Fruit fly (Drosophila melanogaster) whole organism, pupa: ENCODE data around the gene CG3168.

Experiments
- CG10348 ChIP-seq: fragments of 200-800 bp; sonication (Bioruptor generic); IDR thresholded peaks from 2 replicates; pipeline ENCODE4 v1.3.6; 2022; ENCODE audit warnings: missing biosample characterization, missing genetic modification characterization
- CG12605 ChIP-seq: fragments of 200-800 bp; sonication (Bioruptor generic); IDR thresholded peaks from 2 replicates; pipeline ENCODE4 v1.3.6; 2022; ENCODE audit warnings: missing biosample characterization, missing genetic modification characterization
- CG13204 ChIP-seq: fragments of 200-800 bp; sonication (Bioruptor generic); optimal IDR thresholded peaks from 2 replicates; lab custom pipeline; 2018; ENCODE audit warnings: missing biosample characterization, mild to moderate bottlenecking, missing genetic modification characterization, moderate library complexity
- CG14655 ChIP-seq: fragments of 200-800 bp; sonication (Bioruptor generic); optimal IDR thresholded peaks from 3 replicates; lab custom pipeline; 2017; ENCODE audit warnings: mild to moderate bottlenecking, missing biosample characterization, missing genetic modification reagents, missing genetic modification characterization
- CG15710 ChIP-seq: fragments of 200-800 bp; sonication (Bioruptor generic); optimal IDR thresholded peaks from 2 replicates; lab custom pipeline; 2018; ENCODE audit warnings: missing biosample characterization, mild to moderate bottlenecking, missing genetic modification characterization, moderate library complexity
- CG17806 ChIP-seq: fragments of 200-800 bp; sonication (Bioruptor generic); optimal IDR thresholded peaks from 2 replicates; lab custom pipeline; 2018; ENCODE audit warnings: missing biosample characterization, mild to moderate bottlenecking, missing genetic modification characterization, moderate library complexity
- CG32121 ChIP-seq: fragments of 200-800 bp; sonication (Bioruptor generic); IDR thresholded peaks from 2 replicates; pipeline ENCODE4 v1.3.6; 2022; ENCODE audit warnings: missing biosample characterization, missing genetic modification characterization
- CG34367 ChIP-seq: fragments of 200-800 bp; sonication (Bioruptor generic); optimal IDR thresholded peaks from 2 replicates; lab custom pipeline; 2018; ENCODE audit warnings: missing biosample characterization, mild to moderate bottlenecking, missing genetic modification characterization
- CG4496 ChIP-seq: fragments of 200-800 bp; sonication (Bioruptor generic); IDR thresholded peaks from 3 replicates; pipeline ENCODE4 v1.3.6; 2022; ENCODE audit warnings: missing biosample characterization, missing genetic modification characterization
- CG8159 ChIP-seq: fragments of 200-800 bp; sonication (Bioruptor generic); optimal IDR thresholded peaks from 3 replicates; lab custom pipeline; 2018; ENCODE audit warnings: missing biosample characterization, mild to moderate bottlenecking, missing genetic modification characterization, moderate library complexity
- CG8301 ChIP-seq: fragments of 200-800 bp; sonication (Bioruptor generic); optimal IDR thresholded peaks from 2 replicates; lab custom pipeline; 2018; ENCODE audit warnings: missing biosample characterization, mild to moderate bottlenecking, missing genetic modification characterization
- CG9948 ChIP-seq: fragments of 200-800 bp; sonication (Bioruptor generic); optimal IDR thresholded peaks from 2 replicates; lab custom pipeline; 2018; ENCODE audit warnings: missing biosample characterization, mild to moderate bottlenecking, missing genetic modification characterization, moderate library complexity
- D1 ChIP-seq: fragments of 200-800 bp; sonication (Bioruptor generic); optimal IDR thresholded peaks from 2 replicates; lab custom pipeline; 2018; ENCODE audit warnings: missing biosample characterization, mild to moderate bottlenecking, missing genetic modification characterization, moderate library complexity
- EcR ChIP-seq: fragments of 200-800 bp; sonication (Bioruptor generic); optimal IDR thresholded peaks from 3 replicates; lab custom pipeline; 2019; ENCODE audit warnings: missing biosample characterization, missing genetic modification characterization, mild to moderate bottlenecking, moderate library complexity, missing genetic modification reagents
- Ets98B ChIP-seq: fragments of 200-800 bp; sonication (Bioruptor generic); IDR thresholded peaks from 2 replicates; pipeline ENCODE4 v1.3.6; 2022; ENCODE audit warnings: missing biosample characterization, missing genetic modification characterization
- Pif1A ChIP-seq: fragments of 200-800 bp; sonication (Bioruptor generic); optimal IDR thresholded peaks from 3 replicates; lab custom pipeline; 2016; ENCODE audit warnings: missing biosample characterization, missing genetic modification characterization
- Pif1B ChIP-seq: fragments of 200-800 bp; sonication (Bioruptor generic); optimal IDR thresholded peaks from 3 replicates; lab custom pipeline; 2016; ENCODE audit warnings: missing biosample characterization, missing genetic modification characterization
- Snoo ChIP-seq: fragments of 200-800 bp; sonication (Bioruptor generic); optimal IDR thresholded peaks from 3 replicates; lab custom pipeline; 2017; ENCODE audit warnings: missing biosample characterization, mild to moderate bottlenecking, missing genetic modification characterization, inconsistent platforms
- fd96Ca ChIP-seq: fragments of 200-800 bp; sonication (Bioruptor generic); IDR thresholded peaks from 3 replicates; pipeline ENCODE4 v1.3.6; 2022; ENCODE audit warnings: missing biosample characterization, missing genetic modification characterization
- gl ChIP-seq: fragments of 200-800 bp; sonication (Bioruptor generic); optimal IDR thresholded peaks from 2 replicates; lab custom pipeline; 2018; ENCODE audit warnings: missing biosample characterization, mild to moderate bottlenecking, missing genetic modification characterization
- rn ChIP-seq: fragments of 200-800 bp; sonication (Bioruptor generic); IDR thresholded peaks from 2 replicates; pipeline ENCODE4 v1.3.6; 2022; ENCODE audit warnings: missing biosample characterization, missing genetic modification characterization

Gene CG3168

dm6 chrX:6699255-6699885 lies 40.4 kb downstream of the CG3168 start, which contains the start of gene CG14441:
Gene CG14441, plus strand, starts transcription at chrX:6699508.
- TF ChIP-seq CG14655 (GFP tag; lab: Kevin White, UChicago): peak; percentile 41
- no peak; the same call in 1 of the 2 replicates for TF ChIP-seq Ets98B (GFP tag; lab: Robert Waterston, UW)
- TF ChIP-seq CG32121 (GFP tag; lab: Robert Waterston, UW): no peak; the same call in 1 of the 2 replicates
- TF ChIP-seq Pif1A: peak; percentile 68
- TF ChIP-seq Snoo: peak; percentile 15
- peak; percentile 44 for TF ChIP-seq CG15710
- peak; percentile 24 for TF ChIP-seq CG17806 (tag; lab: Kevin White, UChicago)
- peak; percentile 53 for TF ChIP-seq CG8159 (tag; lab: Kevin White, UChicago)
- peak; percentile 71 for TF ChIP-seq Pif1B
- TF ChIP-seq gl (tag; lab: Kevin White, UChicago): peak; percentile 16
- TF ChIP-seq rn: no peak
- TF ChIP-seq EcR (GFP tag; lab: Kevin White, UChicago): peak; percentile 54
- peak; percentile 24 for TF ChIP-seq CG9948
- TF ChIP-seq CG10348: no peak
- peak; percentile 63; the same call in 2 of the 3 replicates for TF ChIP-seq CG4496 (GFP tag; lab: Robert Waterston, UW)
- TF ChIP-seq CG12605 (GFP tag; lab: Robert Waterston, UW): peak; percentile 38; the same call in 1 of the 2 replicates
- TF ChIP-seq CG34367 (tag; lab: Kevin White, UChicago): no peak
- peak; percentile 43 for TF ChIP-seq CG8301 (tag; lab: Kevin White, UChicago)
- no peak for TF ChIP-seq D1
- no peak for TF ChIP-seq fd96Ca (GFP tag; lab: Robert Waterston, UW)
- peak; percentile 67 for TF ChIP-seq CG13204 (GFP tag; lab: Kevin White, UChicago)

DNA sequence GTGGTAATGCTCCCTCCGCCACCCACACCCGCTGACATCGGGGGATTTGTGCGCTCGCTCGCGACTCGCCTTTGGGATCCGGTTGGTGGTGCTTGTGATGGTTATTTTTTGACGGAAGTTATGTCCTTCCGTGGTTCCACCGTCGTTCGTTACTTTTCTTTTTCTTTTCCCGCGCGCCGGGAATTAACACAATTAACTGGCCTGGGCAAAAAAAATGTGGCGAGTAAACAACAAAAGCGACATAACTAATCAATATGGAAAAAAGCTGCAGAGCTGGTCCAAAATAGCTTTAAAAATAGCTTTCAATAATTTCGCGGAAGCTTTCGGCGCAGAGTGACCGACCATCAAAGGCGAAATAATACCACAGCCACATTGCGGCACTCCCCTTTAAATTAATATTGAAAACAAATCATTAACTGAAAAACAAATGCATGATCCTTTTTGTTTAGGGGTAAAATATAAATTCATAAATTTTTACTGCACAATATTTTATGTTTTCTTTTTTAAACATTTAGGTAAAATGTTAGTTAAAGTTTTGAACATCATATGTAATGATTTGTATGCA lies 41.5 kb downstream of the CG3168 start, which contains the start of gene CG14440:
TSS of gene CG14440 (minus strand) at position 320 of the 565 bp plus-strand sequence.
- no peak for TF ChIP-seq Pif1A
- TF ChIP-seq CG17806 (tag; lab: Kevin White, UChicago): no peak
- TF ChIP-seq rn: no peak
- TF ChIP-seq D1: peak; percentile 3
- no peak for TF ChIP-seq EcR (GFP tag; lab: Kevin White, UChicago)
- TF ChIP-seq CG9948: no peak
- TF ChIP-seq Pif1B: peak; percentile 6
- TF ChIP-seq CG10348: no peak
- no peak for TF ChIP-seq Snoo
- no peak for TF ChIP-seq gl (tag; lab: Kevin White, UChicago)
- no peak for TF ChIP-seq CG34367 (tag; lab: Kevin White, UChicago)
- no peak; the same call in 1 of the 2 replicates for TF ChIP-seq Ets98B (GFP tag; lab: Robert Waterston, UW)

dm6 chrX:6696467-6696866 lies 43.3 kb downstream of the CG3168 start:
- TF ChIP-seq Pif1B (peak; percentile 66), fd96Ca (GFP tag; lab: Robert Waterston, UW) (peak; percentile 76), CG13204 (GFP tag; lab: Kevin White, UChicago) (peak; percentile 53), EcR (GFP tag; lab: Kevin White, UChicago) (no peak), D1 (no peak), gl (tag; lab: Kevin White, UChicago) (peak; percentile 31), CG8301 (tag; lab: Kevin White, UChicago) (peak; percentile 61), Ets98B (GFP tag; lab: Robert Waterston, UW) (peak; percentile 74), CG9948 (peak; percentile 66), CG14655 (GFP tag; lab: Kevin White, UChicago) (peak; percentile 69), CG10348 (no peak), CG8159 (tag; lab: Kevin White, UChicago) (peak; percentile 77), rn (0 out of 2 replicates have a peak, but pooled peaks have one; percentile 17), Snoo (peak; percentile 71), CG17806 (tag; lab: Kevin White, UChicago) (peak; percentile 63), Pif1A (peak; percentile 80), CG12605 (GFP tag; lab: Robert Waterston, UW) (peak; percentile 67), CG15710 (peak; percentile 75), CG4496 (GFP tag; lab: Robert Waterston, UW) (peak; percentile 77), CG34367 (tag; lab: Kevin White, UChicago) (peak; percentile 55), CG32121 (GFP tag; lab: Robert Waterston, UW) (peak; percentile 66)

dm6 chrX:6694979-6695388 lies 44.8 kb downstream of the CG3168 start, which contains the start of gene CG14442:
Gene CG14442, minus strand, starts transcription at chrX:6695007.
- TF ChIP-seq CG17806 (tag; lab: Kevin White, UChicago) (peak; percentile 21), fd96Ca (GFP tag; lab: Robert Waterston, UW) (peak; percentile 11; the same call in 1 of the 3 replicates), Ets98B (GFP tag; lab: Robert Waterston, UW) (peak; percentile 14; the same call in 1 of the 2 replicates), CG8301 (tag; lab: Kevin White, UChicago) (no peak), CG4496 (GFP tag; lab: Robert Waterston, UW) (peak; percentile 36; the same call in 1 of the 3 replicates), Pif1B (peak; percentile 6), CG8159 (tag; lab: Kevin White, UChicago) (peak; percentile 30), Pif1A (peak; percentile 35), D1 (no peak)

- no peak for TF ChIP-seq CG17806 (tag; lab: Kevin White, UChicago)
- peak; percentile 73 for TF ChIP-seq CG13204 (GFP tag; lab: Kevin White, UChicago)
- peak; percentile 10 for TF ChIP-seq CG15710
- 0 out of 2 replicates have a peak, but pooled peaks have one; percentile 18 for TF ChIP-seq CG32121 (GFP tag; lab: Robert Waterston, UW)
Measured at dm6 chrX:6694105-6694788, 45.5 kb downstream of the CG3168 start.
